Worm (Caenorhabditis elegans) whole organism, early embryonic: ENCODE measurements around the gene T04F8.8.

ENCODE experiments used
- B0310.2 ChIP-seq: sonication (generic microtip); optimal IDR thresholded peaks from 2 replicates; lab custom pipeline; 2016; ENCODE audit warnings: mild to moderate bottlenecking, missing genetic modification characterization, missing compliant biosample characterization
- F13C5.2 ChIP-seq: sonication (generic microtip); optimal IDR thresholded peaks from 2 replicates; lab custom pipeline; 2017; ENCODE audit warnings: mild to moderate bottlenecking, missing genetic modification characterization, inconsistent platforms, missing compliant biosample characterization
- aly-1 ChIP-seq: sonication (generic microtip); optimal IDR thresholded peaks from 2 replicates; lab custom pipeline; 2016; ENCODE audit warnings: missing genetic modification characterization, missing compliant biosample characterization
- ama-1 ChIP-seq: fragments of 150-350 bp; optimal IDR thresholded peaks from 2 replicates; lab custom pipeline; 2014
- ceh-13 ChIP-seq: fragments of 200-800 bp; sonication (Bioruptor generic); optimal IDR thresholded peaks from 2 replicates; lab custom pipeline; 2018; ENCODE audit warnings: mild to moderate bottlenecking, missing genetic modification characterization, missing compliant biosample characterization
- ceh-36 ChIP-seq: sonication (generic microtip); optimal IDR thresholded peaks from 2 replicates; lab custom pipeline; 2016; ENCODE audit warnings: missing genetic modification characterization, inconsistent platforms, missing compliant biosample characterization
- ets-7 ChIP-seq: sonication (generic microtip); optimal IDR thresholded peaks from 2 replicates; lab custom pipeline; 2016; ENCODE audit warnings: missing genotype, missing genetic modification characterization, missing compliant biosample characterization
- flt-1 ChIP-seq: fragments of 200-800 bp; sonication (Bioruptor generic); IDR thresholded peaks from 2 replicates; pipeline ENCODE4 v1.3.6; 2022; ENCODE audit warnings: missing genetic modification characterization, missing compliant biosample characterization
- hmbx-1 ChIP-seq: sonication (generic microtip); optimal IDR thresholded peaks from 2 replicates; lab custom pipeline; 2016; ENCODE audit warnings: mild to moderate bottlenecking, missing genetic modification characterization, missing compliant biosample characterization
- hmg-4 ChIP-seq: fragments of 200-800 bp; sonication (Bioruptor generic); optimal IDR thresholded peaks from 2 replicates; lab custom pipeline; 2018; ENCODE audit warnings: mild to moderate bottlenecking, missing genetic modification characterization, missing compliant biosample characterization
- hnd-1 ChIP-seq: sonication (generic microtip); optimal IDR thresholded peaks from 2 replicates; lab custom pipeline; 2016; ENCODE audit warnings: missing genetic modification characterization, missing compliant biosample characterization
- pes-1 ChIP-seq: fragments of 200-800 bp; sonication (Bioruptor generic); IDR thresholded peaks from 2 replicates; pipeline ENCODE4 v1.3.6; 2022; ENCODE audit warnings: missing genetic modification reagents, missing genetic modification characterization, missing compliant biosample characterization
- scrt-1 ChIP-seq: fragments of 200-800 bp; sonication (Bioruptor generic); IDR thresholded peaks from 2 replicates; pipeline ENCODE4 v1.3.6; 2022; ENCODE audit warnings: missing genetic modification characterization, missing compliant biosample characterization
- sea-1 ChIP-seq: fragments of 200-800 bp; sonication (Bioruptor generic); conservative IDR thresholded peaks from 2 replicates; pipeline ENCODE4 v1.3.6; 2022; ENCODE audit warnings: missing genetic modification characterization, missing compliant biosample characterization
- tbx-11 ChIP-seq: fragments of 200-800 bp; sonication (Bioruptor generic); IDR thresholded peaks from 2 replicates; pipeline ENCODE4 v1.3.6; 2022; ENCODE audit warnings: missing genetic modification characterization, missing compliant biosample characterization
- tbx-37 ChIP-seq: fragments of 200-800 bp; sonication (Bioruptor generic); conservative IDR thresholded peaks from 2 replicates; pipeline ENCODE4 v1.3.6; 2022; ENCODE audit warnings: missing genetic modification reagents, missing genetic modification characterization, missing compliant biosample characterization
- tra-4 ChIP-seq: sonication (generic microtip); optimal IDR thresholded peaks from 2 replicates; lab custom pipeline; 2017; ENCODE audit warnings: missing genetic modification characterization, missing compliant biosample characterization

The T04F8.8 gene

DNA sequence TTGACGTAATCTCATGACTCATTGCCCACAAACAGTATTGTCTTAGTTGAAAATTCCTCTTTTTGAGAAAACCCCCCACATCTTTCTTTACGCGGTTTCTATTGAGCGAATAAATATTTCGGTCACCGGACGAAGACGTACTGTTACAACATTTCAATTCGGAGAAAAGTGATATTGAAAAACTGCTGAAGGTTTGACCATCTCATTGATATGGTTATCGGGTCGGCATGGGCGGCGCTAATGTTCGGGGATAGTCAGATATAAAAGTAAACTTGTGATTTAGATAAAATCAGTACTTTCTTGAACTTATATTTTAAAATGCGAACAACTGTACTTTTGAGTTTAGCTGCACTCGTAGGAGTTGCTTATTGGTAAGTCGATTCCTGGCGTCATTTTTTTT lies at the start of gene T04F8.8:
Gene T04F8.8 (plus strand): TSS at position 301 of the 400 bp plus-strand sequence.
- TF ChIP-seq ceh-13 (GFP tag; lab: Kevin White, UChicago) (no peak), tbx-11 (no peak), tra-4 (tag; lab: Kevin White, UChicago) (no peak), hmbx-1 (tag; lab: Kevin White, UChicago) (no peak), scrt-1 (GFP tag; lab: Robert Waterston, UW) (no peak), B0310.2 (tag; lab: Kevin White, UChicago) (no peak)

DNA sequence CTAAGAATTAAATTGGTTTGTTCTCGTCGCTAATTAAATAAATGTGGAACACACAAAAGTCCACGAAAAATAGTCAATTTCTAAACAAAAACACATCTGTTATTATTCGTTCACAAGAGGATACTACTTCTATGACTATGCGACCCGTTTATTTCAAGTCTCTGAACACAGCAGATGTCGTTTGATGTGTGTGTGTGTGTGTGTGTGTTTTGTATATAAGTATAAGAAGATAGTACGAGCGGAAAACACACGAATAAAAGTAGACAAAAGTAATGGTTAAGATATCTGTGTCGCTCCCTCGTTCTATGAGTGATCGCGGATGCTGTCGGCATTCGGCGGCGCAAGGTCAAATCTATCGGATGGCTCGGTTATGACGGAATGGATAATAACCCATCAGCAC lies 48.4 kb upstream of the T04F8.8 start:
- TF ChIP-seq F13C5.2 (tag; lab: Kevin White, UChicago) (no peak), ama-1 (lab: Kevin White, UChicago) (no peak)

ce11 chrX:11600488-11601106 lies 46.7 kb upstream of the T04F8.8 start:
- TF ChIP-seq hmg-4 (GFP tag; lab: Kevin White, UChicago) (peak; percentile 75), hnd-1 (no peak), hmbx-1 (tag; lab: Kevin White, UChicago) (no peak), tbx-11 (no peak), tra-4 (tag; lab: Kevin White, UChicago) (no peak), sea-1 (no peak), ama-1 (lab: Kevin White, UChicago) (no peak), tbx-37 (GFP tag; lab: Robert Waterston, UW) (no peak), ets-7 (tag; lab: Kevin White, UChicago) (no peak)

ce11 chrX:11603234-11604108 lies 43.8 kb upstream of the T04F8.8 start:
- TF ChIP-seq F13C5.2 (tag; lab: Kevin White, UChicago) (peak; percentile 26), sea-1 (no peak)

DNA sequence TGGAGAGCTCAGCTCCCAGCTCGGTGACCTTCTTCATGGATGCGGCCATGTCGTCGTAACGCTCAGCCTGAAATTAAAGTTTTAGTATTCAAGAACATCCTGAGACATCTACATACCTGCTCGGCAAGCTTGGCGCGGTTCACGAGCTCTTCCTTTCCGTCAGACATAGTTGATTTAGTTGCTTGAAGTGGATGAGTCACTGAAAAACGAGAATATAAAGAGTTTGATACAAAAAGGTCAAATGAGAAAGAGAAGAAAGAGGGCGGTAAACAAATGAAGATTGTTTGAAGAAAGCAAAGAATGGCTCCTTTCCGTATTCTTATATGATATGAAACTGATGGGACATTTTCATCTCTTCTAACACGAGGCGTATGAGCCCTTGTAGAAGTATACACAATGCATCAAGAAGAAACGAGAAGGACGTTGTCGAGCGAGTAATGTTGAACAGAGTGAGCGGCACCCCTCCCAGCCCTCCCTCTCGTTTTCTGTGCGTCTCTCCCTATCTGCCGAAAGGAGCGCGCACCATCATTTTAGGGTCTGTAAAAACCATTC lies 42.0 kb upstream of the T04F8.8 start, which contains the start of gene ftt-2:
Gene ftt-2 (minus strand): TSS at position 206 of the 552 bp plus-strand sequence.
- TF ChIP-seq pes-1 (GFP tag; lab: Robert Waterston, UW) (no peak), F13C5.2 (tag; lab: Kevin White, UChicago) (no peak), scrt-1 (GFP tag; lab: Robert Waterston, UW) (no peak), ceh-13 (GFP tag; lab: Kevin White, UChicago) (no peak), hnd-1 (no peak), tra-4 (tag; lab: Kevin White, UChicago) (no peak), hmg-4 (GFP tag; lab: Kevin White, UChicago) (no peak), flt-1 (no peak), ets-7 (tag; lab: Kevin White, UChicago) (no peak), hmbx-1 (tag; lab: Kevin White, UChicago) (no peak), tbx-37 (GFP tag; lab: Robert Waterston, UW) (no peak), sea-1 (no peak), B0310.2 (tag; lab: Kevin White, UChicago) (no peak), ceh-36 (tag; lab: Kevin White, UChicago) (no peak), ama-1 (lab: Kevin White, UChicago) (no peak)

- TF ChIP-seq pes-1 (GFP tag; lab: Robert Waterston, UW) (peak; percentile 83), B0310.2 (tag; lab: Kevin White, UChicago) (peak; percentile 98), ets-7 (tag; lab: Kevin White, UChicago) (peak; percentile 54), F13C5.2 (tag; lab: Kevin White, UChicago) (peak; percentile 100), sea-1 (peak; percentile 87), flt-1 (peak; percentile 64), ceh-36 (tag; lab: Kevin White, UChicago) (peak; percentile 92), scrt-1 (GFP tag; lab: Robert Waterston, UW) (peak; percentile 79), hmg-4 (GFP tag; lab: Kevin White, UChicago) (peak; percentile 92), tra-4 (tag; lab: Kevin White, UChicago) (peak; percentile 98), tbx-37 (GFP tag; lab: Robert Waterston, UW) (no peak), hnd-1 (peak; percentile 82), hmbx-1 (tag; lab: Kevin White, UChicago) (peak; percentile 95), ama-1 (lab: Kevin White, UChicago) (no peak), aly-1 (peak; percentile 58), tbx-11 (peak; percentile 61; the same call in 1 of the 2 replicates), ceh-13 (GFP tag; lab: Kevin White, UChicago) (peak; percentile 63)
Measured at ce11 chrX:11605766-11606490, 41.3 kb upstream of the T04F8.8 start.
